Worm (Caenorhabditis elegans) whole organism, L4 larva: ENCODE data around the gene clec-208.

ENCODE experiments used
- F10B5.3 ChIP-seq: sonication (generic microtip); optimal IDR thresholded peaks from 2 replicates; lab custom pipeline; 2016; ENCODE audit warnings: mild to moderate bottlenecking, missing genetic modification characterization, missing compliant biosample characterization
- F26F4.8 ChIP-seq: fragments of 200-800 bp; sonication (Bioruptor generic); conservative IDR thresholded peaks from 2 replicates; pipeline ENCODE4 v1.3.6; 2022; ENCODE audit warnings: missing genetic modification characterization, missing compliant biosample characterization
- F44E2.7 ChIP-seq: fragments of 200-800 bp; sonication (Bioruptor generic); IDR thresholded peaks from 2 replicates; pipeline ENCODE4 v2.1.2; 2022; ENCODE audit warnings: missing genetic modification characterization, missing compliant biosample characterization
- Y105C5A.15 ChIP-seq: fragments of 200-800 bp; sonication (Bioruptor generic); IDR thresholded peaks from 2 replicates; pipeline ENCODE4 v1.3.6; 2022; ENCODE audit warnings: missing genetic modification characterization, missing compliant biosample characterization
- Y75B8A.6 ChIP-seq: fragments of 200-800 bp; sonication (Bioruptor generic); IDR thresholded peaks from 2 replicates; pipeline ENCODE4 v1.3.6; 2022; ENCODE audit warnings: missing genetic modification reagents, missing genetic modification characterization, missing compliant biosample characterization
- ZK546.5 ChIP-seq, 2 experiments: sonication (generic microtip); optimal IDR thresholded peaks; 2 replicates each; lab custom pipeline; 2017; ENCODE audit warnings: missing biosample characterization in 2 of 2, missing genetic modification characterization in 2 of 2
- aha-1 ChIP-seq: fragments of 150-350 bp; peaks from one replicate; lab custom pipeline; 2014; ENCODE audit warnings: missing biosample characterization, missing genetic modification characterization
- arid-1 ChIP-seq: fragments of 200-800 bp; sonication (Bioruptor generic); conservative IDR thresholded peaks from 2 replicates; pipeline ENCODE4 v1.3.6; 2022; ENCODE audit warnings: missing genetic modification reagents, missing genetic modification characterization, missing compliant biosample characterization
- ceh-28 ChIP-seq: fragments of 150-350 bp; optimal IDR thresholded peaks from 2 replicates; lab custom pipeline; 2014; ENCODE audit warnings: missing biosample characterization, missing genetic modification reagents, missing genetic modification characterization
- ceh-82 ChIP-seq: sonication (generic microtip); optimal IDR thresholded peaks from 2 replicates; lab custom pipeline; 2017; ENCODE audit warnings: missing biosample characterization, missing genetic modification characterization
- ces-1 ChIP-seq: fragments of 150-350 bp; sonication (generic microtip); optimal IDR thresholded peaks from 4 replicates; lab custom pipeline; 2014; ENCODE audit warnings: missing biosample characterization, missing genetic modification reagents, missing genetic modification characterization
- cey-2 ChIP-seq: sonication (generic microtip); optimal IDR thresholded peaks from 3 replicates; lab custom pipeline; 2017; ENCODE audit warnings: missing genetic modification characterization, mild to moderate bottlenecking, missing compliant biosample characterization, antibody characterized with exemption, borderline replicate concordance; ENCODE audit not compliant: insufficient read depth
- daf-16 ChIP-seq, 3 experiments: sonication (generic microtip); optimal IDR thresholded peaks; 2 replicates each; lab custom pipeline; 2016 to 2017; ENCODE audit warnings: missing genetic modification characterization in 3 of 3, missing genetic modification reagents in 3 of 3, mild to moderate bottlenecking in 2 of 3, missing compliant biosample characterization in 2 of 3, missing biosample characterization in 1 of 3, moderate library complexity in 1 of 3
- dmd-8 ChIP-seq: fragments of 200-800 bp; sonication (Bioruptor generic); IDR thresholded peaks from 2 replicates; pipeline ENCODE4 v1.3.6; 2022; ENCODE audit warnings: missing genetic modification characterization, missing compliant biosample characterization
- duxl-1 ChIP-seq: sonication (generic microtip); optimal IDR thresholded peaks from 2 replicates; lab custom pipeline; 2016; ENCODE audit warnings: mild to moderate bottlenecking, missing genetic modification characterization, moderate library complexity, missing compliant biosample characterization; ENCODE audit not compliant: poor library complexity
- dve-1 ChIP-seq: sonication (generic microtip); optimal IDR thresholded peaks from 2 replicates; lab custom pipeline; 2017; ENCODE audit warnings: antibody characterized with exemption, mild to moderate bottlenecking, missing genetic modification characterization, missing compliant biosample characterization; ENCODE audit not compliant: insufficient read depth
- egl-27 ChIP-seq: sonication (generic microtip); optimal IDR thresholded peaks from 3 replicates; lab custom pipeline; 2017; ENCODE audit warnings: missing biosample characterization, missing genetic modification reagents, missing genetic modification characterization
- fkh-10 ChIP-seq: fragments of 150-350 bp; optimal IDR thresholded peaks from 2 replicates; lab custom pipeline; 2014; ENCODE audit warnings: missing biosample characterization, missing genetic modification reagents, missing genetic modification characterization
- hif-1 ChIP-seq, 2 experiments: sonication (generic microtip); optimal IDR thresholded peaks; 2 replicates each; lab custom pipeline; 2016 to 2017; ENCODE audit warnings: missing compliant biosample characterization in 2 of 2, missing genetic modification characterization in 2 of 2, missing genetic modification reagents in 2 of 2, missing genotype in 2 of 2, mild to moderate bottlenecking in 1 of 2
- hmg-1.1 ChIP-seq: fragments of 200-800 bp; sonication (Bioruptor generic); IDR thresholded peaks from 2 replicates; pipeline ENCODE4 v1.3.6; 2022; ENCODE audit warnings: missing genetic modification reagents, missing genetic modification characterization, missing compliant biosample characterization
- lim-7 ChIP-seq: fragments of 200-800 bp; sonication (Bioruptor generic); IDR thresholded peaks from 2 replicates; pipeline ENCODE4 v1.3.6; 2022; ENCODE audit warnings: missing genetic modification characterization, missing compliant biosample characterization
- lin-13 ChIP-seq: fragments of 150-350 bp; optimal IDR thresholded peaks from 2 replicates; lab custom pipeline; 2014; ENCODE audit warnings: missing biosample characterization, missing genetic modification reagents, missing genetic modification characterization
- lsy-2 ChIP-seq, 2 experiments: fragments of 150-350 bp in 1 of 2; sonication (generic microtip) in 1 of 2; optimal IDR thresholded peaks; 2 replicates each; lab custom pipeline; 2014 to 2017; ENCODE audit warnings: missing biosample characterization in 2 of 2, missing genetic modification characterization in 2 of 2
- madf-5 ChIP-seq, 2 experiments: fragments of 200-800 bp; sonication (Bioruptor generic); IDR thresholded peaks; 2 replicates each; pipeline ENCODE4 v1.3.6; 2022; ENCODE audit warnings: missing compliant biosample characterization in 2 of 2, missing genetic modification characterization in 2 of 2
- mdl-1 ChIP-seq, 2 experiments: fragments of 150-350 bp in 1 of 2; sonication (generic microtip) in 1 of 2; optimal IDR thresholded peaks; 2 replicates each; lab custom pipeline; 2014 to 2017; ENCODE audit warnings: missing biosample characterization in 2 of 2, missing genetic modification characterization in 2 of 2
- mep-1 ChIP-seq: fragments of 150-350 bp; sonication (generic microtip); optimal IDR thresholded peaks from 3 replicates; lab custom pipeline; 2014; ENCODE audit warnings: missing biosample characterization, missing genetic modification characterization
- nhr-10 ChIP-seq: fragments of 150-350 bp; optimal IDR thresholded peaks from 2 replicates; lab custom pipeline; 2014; ENCODE audit warnings: missing biosample characterization, missing genetic modification characterization
- nhr-102 ChIP-seq: sonication (generic microtip); optimal IDR thresholded peaks from 2 replicates; lab custom pipeline; 2016; ENCODE audit warnings: mild to moderate bottlenecking, missing genetic modification characterization, moderate library complexity, missing compliant biosample characterization
- nhr-11 ChIP-seq: fragments of 150-350 bp; optimal IDR thresholded peaks from 2 replicates; lab custom pipeline; 2014; ENCODE audit warnings: missing biosample characterization, missing genetic modification characterization
- nhr-111 ChIP-seq: fragments of 200-800 bp; sonication (Bioruptor generic); optimal IDR thresholded peaks from 2 replicates; lab custom pipeline; 2018; ENCODE audit warnings: mild to moderate bottlenecking, missing genetic modification characterization, missing compliant biosample characterization
- nhr-25 ChIP-seq: sonication (generic microtip); optimal IDR thresholded peaks from 2 replicates; lab custom pipeline; 2017; ENCODE audit warnings: missing genetic modification characterization, mild to moderate bottlenecking, missing compliant biosample characterization, antibody characterized with exemption, moderate library complexity, borderline replicate concordance; ENCODE audit not compliant: insufficient read depth
- nhr-28 ChIP-seq: fragments of 150-350 bp; optimal IDR thresholded peaks from 2 replicates; lab custom pipeline; 2014; ENCODE audit warnings: missing biosample characterization, missing genetic modification characterization
- nhr-41 ChIP-seq: fragments of 200-800 bp; sonication (Bioruptor generic); IDR thresholded peaks from 2 replicates; pipeline ENCODE4 v1.3.6; 2022; ENCODE audit warnings: missing genetic modification reagents, missing genetic modification characterization, missing compliant biosample characterization
- nhr-42 ChIP-seq: fragments of 200-800 bp; sonication (Bioruptor generic); IDR thresholded peaks from 2 replicates; pipeline ENCODE4 v1.3.6; 2022; ENCODE audit warnings: missing genetic modification characterization, missing compliant biosample characterization
- nhr-48 ChIP-seq: sonication (generic microtip); optimal IDR thresholded peaks from 2 replicates; lab custom pipeline; 2016; ENCODE audit warnings: mild to moderate bottlenecking, missing genetic modification characterization, missing compliant biosample characterization
- nhr-6 ChIP-seq: fragments of 150-350 bp; optimal IDR thresholded peaks from 2 replicates; lab custom pipeline; 2014; ENCODE audit warnings: missing biosample characterization, missing genetic modification characterization
- nhr-77 ChIP-seq: fragments of 150-350 bp; optimal IDR thresholded peaks from 2 replicates; lab custom pipeline; 2014; ENCODE audit warnings: missing biosample characterization, missing genetic modification characterization
- pha-4 ChIP-seq, 2 experiments: fragments of 150-350 bp in 1 of 2; fragments of 200-800 bp in 1 of 2; sonication (Bioruptor generic) in 1 of 2; IDR thresholded peaks in 1 of 2; optimal IDR thresholded peaks in 1 of 2; 2 replicates each; pipeline versions ENCODE4 v1.3.6 to Lab custom; 2014 to 2022; ENCODE audit warnings: missing genetic modification characterization in 2 of 2, missing genetic modification reagents in 2 of 2, missing biosample characterization in 1 of 2, missing compliant biosample characterization in 1 of 2
- pqm-1 ChIP-seq: sonication (generic microtip); optimal IDR thresholded peaks from 2 replicates; lab custom pipeline; 2017; ENCODE audit warnings: missing biosample characterization, missing genetic modification characterization
- set-16 ChIP-seq: fragments of 200-800 bp; sonication (Bioruptor generic); IDR thresholded peaks from 2 replicates; pipeline ENCODE4 v1.3.6; 2022; ENCODE audit warnings: missing genetic modification reagents, missing genetic modification characterization, missing compliant biosample characterization
- skn-1 ChIP-seq: fragments of 150-350 bp; optimal IDR thresholded peaks from 2 replicates; lab custom pipeline; 2014; ENCODE audit warnings: missing biosample characterization, missing genetic modification characterization
- tag-97 ChIP-seq: fragments of 200-800 bp; sonication (Bioruptor generic); IDR thresholded peaks from 2 replicates; pipeline ENCODE4 v1.3.6; 2022; ENCODE audit warnings: missing genetic modification characterization, missing compliant biosample characterization
- tra-1 ChIP-seq: fragments of 200-800 bp; sonication (Bioruptor generic); IDR thresholded peaks from 2 replicates; pipeline ENCODE4 v1.3.6; 2022; ENCODE audit warnings: missing genetic modification reagents, missing genetic modification characterization, missing compliant biosample characterization
- zag-1 ChIP-seq: fragments of 150-350 bp; optimal IDR thresholded peaks from 2 replicates; lab custom pipeline; 2014; ENCODE audit warnings: missing biosample characterization, missing genetic modification characterization
- ztf-11 ChIP-seq: fragments of 150-350 bp; optimal IDR thresholded peaks from 2 replicates; lab custom pipeline; 2014; ENCODE audit warnings: missing biosample characterization, missing genetic modification characterization
- ztf-7 ChIP-seq: fragments of 150-350 bp; optimal IDR thresholded peaks from 2 replicates; lab custom pipeline; 2014; ENCODE audit warnings: missing biosample characterization, missing genetic modification characterization

The clec-208 gene

DNA sequence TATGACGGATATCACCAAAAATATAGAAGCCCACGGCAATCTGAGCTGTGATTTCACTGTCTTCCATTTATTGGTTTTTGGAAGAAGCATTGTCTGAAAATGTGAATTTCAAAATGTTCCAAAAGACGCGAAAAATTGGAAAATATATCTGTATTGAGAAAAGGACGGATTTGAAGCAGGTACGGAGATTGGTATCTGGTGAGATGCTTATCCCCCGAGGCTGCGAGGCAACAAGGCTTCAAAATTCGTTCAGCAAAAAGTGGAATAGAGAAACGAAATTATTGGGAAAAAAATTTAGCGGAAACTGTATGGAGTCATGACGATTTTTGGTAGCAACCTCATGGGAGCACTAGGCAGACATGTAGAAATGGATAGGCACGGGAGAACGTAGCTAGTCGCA is 5.4 kb downstream of the clec-208 start, which contains the start of gene F36F12.1:
F36F12.1 (minus strand) TSS at position 101 of the 400 bp plus-strand sequence.
- TF ChIP-seq nhr-6 (tag; lab: Kevin White, UChicago): no peak
- no peak for TF ChIP-seq zag-1 (tag; lab: Kevin White, UChicago)
- TF ChIP-seq madf-5 (GFP tag; IDR thresholded peaks at IDR 0.05; lab: Robert Waterston, UW): no peak
- no peak for TF ChIP-seq egl-27 (tag; lab: Kevin White, UChicago)
- TF ChIP-seq mdl-1 (tag; optimal IDR thresholded peaks at IDR 0.05; lab: Kevin White, UChicago): no peak
- no peak for TF ChIP-seq ZK546.5 (tag; optimal IDR thresholded peaks at IDR 0.05; lab: Kevin White, UChicago)
- no peak for TF ChIP-seq nhr-111

DNA sequence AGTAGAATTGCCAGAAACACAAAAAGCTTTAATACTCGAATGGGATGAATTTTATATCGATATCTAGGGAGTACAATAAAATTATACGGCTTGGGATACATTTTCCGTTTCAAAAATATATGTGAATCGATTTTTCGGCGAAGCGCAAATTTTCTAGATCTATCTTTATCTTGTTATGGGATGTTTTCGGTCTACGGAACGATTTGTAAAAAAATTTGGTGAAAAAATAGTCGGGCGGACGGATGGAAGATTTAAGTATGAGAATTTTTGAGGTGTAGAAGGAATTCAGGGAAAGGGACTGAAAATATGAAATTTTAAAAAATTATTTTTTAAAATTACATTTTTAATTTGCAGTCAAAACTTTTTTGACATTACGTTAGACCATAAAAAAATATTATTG is 8.2 kb downstream of the clec-208 start, which contains the start of gene F22F7.4:
F22F7.4 (minus strand) TSS at position 101 of the 400 bp plus-strand sequence.
- TF ChIP-seq F44E2.7 (GFP tag; lab: Robert Waterston, UW): no peak
- no peak for TF ChIP-seq ces-1 (GFP tag; lab: Kevin White, UChicago)

ce11 chrV:2109295-2109694 is 11.5 kb downstream of the clec-208 start, which contains the start of gene ckb-4:
Gene ckb-4, minus strand, starts transcription at chrV:2109434.
- no peak for TF ChIP-seq tra-1 (GFP tag; lab: Robert Waterston, UW)
- no peak for TF ChIP-seq nhr-111
- peak; percentile 4 for TF ChIP-seq pqm-1 (tag; lab: Kevin White, UChicago)
- TF ChIP-seq tag-97: no peak
- TF ChIP-seq lsy-2 (tag; optimal IDR thresholded peaks at IDR 0.05; lab: Kevin White, UChicago): no peak
- no peak for TF ChIP-seq arid-1
- TF ChIP-seq daf-16 (GFP tag; optimal IDR thresholded peaks at IDR 0.05; lab: Kevin White, UChicago): no peak
- TF ChIP-seq daf-16 (tag; optimal IDR thresholded peaks at IDR 0.05; lab: Kevin White, UChicago): no peak
- no peak for TF ChIP-seq nhr-10 (tag; lab: Kevin White, UChicago)
- peak; percentile 10 for TF ChIP-seq nhr-77
- no peak for TF ChIP-seq duxl-1 (tag; lab: Kevin White, UChicago)
- no peak for TF ChIP-seq F10B5.3 (tag; lab: Kevin White, UChicago)
- no peak for TF ChIP-seq Y105C5A.15
- no peak for TF ChIP-seq skn-1 (tag; lab: Kevin White, UChicago)
- no peak for TF ChIP-seq nhr-102 (tag; lab: Kevin White, UChicago)
- TF ChIP-seq fkh-10 (GFP tag; lab: Kevin White, UChicago): no peak
- TF ChIP-seq pha-4 (GFP tag; IDR thresholded peaks at IDR 0.05; lab: Robert Waterston, UW): no peak
- peak; percentile 44 for TF ChIP-seq pha-4 (tag; optimal IDR thresholded peaks at IDR 0.05; lab: Kevin White, UChicago)
- TF ChIP-seq ztf-7 (tag; lab: Kevin White, UChicago): no peak
- TF ChIP-seq nhr-48 (tag; lab: Kevin White, UChicago): no peak
- TF ChIP-seq ztf-11: no peak
- TF ChIP-seq Y75B8A.6 (GFP tag; lab: Robert Waterston, UW): no peak
- no peak for TF ChIP-seq nhr-41 (GFP tag; lab: Robert Waterston, UW)
- TF ChIP-seq ceh-82 (tag; lab: Kevin White, UChicago): no peak
- TF ChIP-seq nhr-25 (tag; lab: Kevin White, UChicago): no peak
- peak; percentile 15 for TF ChIP-seq nhr-11 (tag; lab: Kevin White, UChicago)
- peak; percentile 26 for TF ChIP-seq lin-13
- TF ChIP-seq hif-1 (tag; optimal IDR thresholded peaks at IDR 0.05; lab: Kevin White, UChicago): peak in 1 of 2 experiments; percentile 2
- no peak for TF ChIP-seq F26F4.8 (GFP tag; lab: Robert Waterston, UW)
- TF ChIP-seq ceh-28 (tag; lab: Kevin White, UChicago): no peak
- peak; percentile 95 for TF ChIP-seq nhr-28 (tag; lab: Kevin White, UChicago)
- no peak for TF ChIP-seq set-16 (GFP tag; lab: Robert Waterston, UW)
- TF ChIP-seq dve-1: no peak
- no peak for TF ChIP-seq mdl-1 (tag; optimal IDR thresholded peaks at IDR 0.05; lab: Kevin White, UChicago)
- no peak for TF ChIP-seq nhr-42 (GFP tag; lab: Robert Waterston, UW)
- TF ChIP-seq dmd-8 (GFP tag; lab: Robert Waterston, UW): no peak
- no peak for TF ChIP-seq lim-7 (GFP tag; lab: Robert Waterston, UW)
- TF ChIP-seq nhr-6 (tag; lab: Kevin White, UChicago): peak; percentile 39
- TF ChIP-seq cey-2: no peak
- TF ChIP-seq aha-1 (tag; lab: Kevin White, UChicago): peak; percentile 66
- no peak for TF ChIP-seq hmg-1.1 (GFP tag; lab: Robert Waterston, UW)
- TF ChIP-seq mep-1 (tag; lab: Kevin White, UChicago): no peak
